Worm (Caenorhabditis elegans): ENCODE data around the gene inx-6.

- TF ChIP-seq unc-62 (GFP tag; optimal IDR thresholded peaks at IDR 0.05) (no peak), nhr-11 (tag; optimal IDR thresholded peaks at IDR 0.05) (no peak), nhr-25 (tag; optimal IDR thresholded peaks at IDR 0.05) (no peak), zag-1 (tag; optimal IDR thresholded peaks at IDR 0.05) (no peak), nhr-12 (tag; optimal IDR thresholded peaks at IDR 0.05) (no peak), nhr-28 (tag; optimal IDR thresholded peaks at IDR 0.05) (no peak), ceh-82 (tag; optimal IDR thresholded peaks at IDR 0.05) (no peak), pha-4 (tag; optimal IDR thresholded peaks at IDR 0.05) (no peak), snpc-4 (tag; optimal IDR thresholded peaks at IDR 0.05) (no peak), mdl-1 (tag; optimal IDR thresholded peaks at IDR 0.05) (no peak), pqm-1 (tag; optimal IDR thresholded peaks at IDR 0.05) (no peak)
These were observed 45.4 kb upstream of the inx-6 start for ce11 chrIV:12700944-12701343.
